Worm (Caenorhabditis elegans): ENCODE results near the gene eif-3.B.

The eif-3.B gene

ce11 chrII:14794935-14795454 lies at the start of gene eif-3.B (continued):
- peak; percentile 75 for TF ChIP-seq lir-1 (GFP tag; conservative IDR thresholded peaks at IDR 0.05)
- no peak for TF ChIP-seq nfya-2 (GFP tag; IDR thresholded peaks at IDR 0.05)
- TF ChIP-seq F33H1.4 (GFP tag; IDR thresholded peaks at IDR 0.05) = peak; percentile 65
- TF ChIP-seq pbrm-1 (GFP tag; IDR thresholded peaks at IDR 0.05) = peak; percentile 80
- TF ChIP-seq mcd-1 (GFP tag; IDR thresholded peaks at IDR 0.05) = peak; percentile 86
- TF ChIP-seq ztf-22 (GFP tag; optimal IDR thresholded peaks at IDR 0.05) = no peak
- no peak for TF ChIP-seq F57C9.4 (tag; optimal IDR thresholded peaks at IDR 0.05)
- TF ChIP-seq B0019.2 (GFP tag; conservative IDR thresholded peaks at IDR 0.05) = no peak
- peak; percentile 95 for TF ChIP-seq attf-3 (GFP tag; conservative IDR thresholded peaks at IDR 0.05)
- peak; percentile 15 for TF ChIP-seq F22D6.2 (tag; optimal IDR thresholded peaks at IDR 0.05)
- TF ChIP-seq hlh-26 (GFP tag; conservative IDR thresholded peaks at IDR 0.05) = no peak
- no peak for TF ChIP-seq rpc-1 (optimal IDR thresholded peaks at IDR 0.05)
- no peak for TF ChIP-seq rpc-1 (tag; optimal IDR thresholded peaks at IDR 0.05)
- 0 out of 2 replicates have a peak, but pooled peaks have one; percentile 21 for TF ChIP-seq hmg-20 (GFP tag; IDR thresholded peaks at IDR 0.05)
- peak; percentile 44 for TF ChIP-seq ztf-18 (tag; optimal IDR thresholded peaks at IDR 0.05)
- no peak for TF ChIP-seq zim-3 (tag; optimal IDR thresholded peaks at IDR 0.05)
- no peak for TF ChIP-seq ceh-79 (tag; optimal IDR thresholded peaks at IDR 0.05)
- TF ChIP-seq akir-1 (GFP tag; optimal IDR thresholded peaks at IDR 0.05) = no peak
- 0 out of 2 replicates have a peak, but pooled peaks have one; percentile 5 for TF ChIP-seq ztf-25 (GFP tag; IDR thresholded peaks at IDR 0.05)
- TF ChIP-seq madf-8 (GFP tag; conservative IDR thresholded peaks at IDR 0.05) = peak; percentile 58
- no peak for TF ChIP-seq nhr-90 (tag; optimal IDR thresholded peaks at IDR 0.05)
- TF ChIP-seq mel-28 (tag; optimal IDR thresholded peaks at IDR 0.05; ENCODE audit: borderline replicate concordance) = no peak
- TF ChIP-seq B0261.1 (tag; optimal IDR thresholded peaks at IDR 0.05) = no peak
- TF ChIP-seq let-607 (tag; optimal IDR thresholded peaks at IDR 0.05) = peak in 1 of 2 experiments; percentile 86
- peak; percentile 70; the same call in 1 of the 2 replicates for TF ChIP-seq nfyb-1 (GFP tag; IDR thresholded peaks at IDR 0.05)
- peak; percentile 51 for TF ChIP-seq snpc-1.3 (tag; optimal IDR thresholded peaks at IDR 0.05; ENCODE audit: insufficient read depth)
- no peak for TF ChIP-seq hrde-1 (tag; optimal IDR thresholded peaks at IDR 0.05; ENCODE audit: borderline replicate concordance)
- no peak for TF ChIP-seq F57A8.1 (GFP tag; optimal IDR thresholded peaks at IDR 0.05)
- TF ChIP-seq mxl-1 (tag; optimal IDR thresholded peaks at IDR 0.05) = no peak
- peak; percentile 71 for TF ChIP-seq dpl-1 (GFP tag; optimal IDR thresholded peaks at IDR 0.05)
- no peak for TF ChIP-seq atf-7 (tag; optimal IDR thresholded peaks at IDR 0.05)

DNA sequence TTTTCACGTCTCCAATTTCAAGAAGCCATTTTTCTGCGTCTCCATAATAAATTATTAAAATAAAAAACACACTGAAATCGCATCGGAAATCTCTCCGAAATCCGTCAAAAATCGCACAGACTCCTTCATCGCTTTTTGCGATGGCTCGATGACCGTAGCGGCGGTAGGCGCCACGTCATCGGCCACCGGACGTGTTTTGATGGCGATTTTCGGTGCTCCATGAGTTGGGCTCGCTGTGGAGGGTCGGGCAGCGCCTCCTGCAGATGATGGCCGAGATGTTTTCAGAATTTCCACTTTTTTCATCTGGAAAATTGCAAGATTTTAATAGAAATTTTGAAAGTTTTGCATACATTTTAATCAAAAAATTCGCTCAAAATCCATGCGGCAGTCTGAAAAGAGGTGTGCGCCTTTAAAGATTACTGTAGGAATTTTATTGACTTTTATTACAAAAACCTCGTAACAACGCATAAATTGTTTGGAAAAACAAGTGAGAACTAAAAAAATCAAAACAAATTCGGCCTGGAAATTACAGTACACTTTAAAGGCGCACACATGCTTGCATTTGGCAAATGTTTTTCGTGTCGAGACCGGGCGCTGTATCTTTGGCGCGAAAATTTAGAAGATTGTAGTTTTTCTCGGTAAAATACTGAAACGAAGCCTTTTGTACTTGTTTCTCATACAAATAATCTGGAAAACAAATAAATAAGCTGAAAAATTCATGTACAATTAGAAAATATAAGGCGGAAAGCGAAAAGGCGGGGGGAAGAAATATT lies 42.8 kb upstream of the eif-3.B start, which contains the start of gene smg-9:
Gene smg-9, minus strand, starts transcription at position 663 of the 773 bp plus-strand sequence.
- TF ChIP-seq aptf-2 (GFP tag; conservative IDR thresholded peaks at IDR 0.05) (no peak), dpl-1 (GFP tag; optimal IDR thresholded peaks at IDR 0.05) (peak; percentile 7), madf-8 (GFP tag; conservative IDR thresholded peaks at IDR 0.05) (peak; percentile 43), lin-40 (tag; optimal IDR thresholded peaks at IDR 0.05) (no peak), F49E8.2 (tag; optimal IDR thresholded peaks at IDR 0.05; ENCODE audit: insufficient read depth) (peak; percentile 51), lsl-1 (GFP tag; optimal IDR thresholded peaks at IDR 0.05) (peak; percentile 81), hmg-1.2 (GFP tag; IDR thresholded peaks at IDR 0.05) (peak; percentile 13; the same call in 1 of the 2 replicates), ceh-58 (GFP tag; IDR thresholded peaks at IDR 0.05) (no peak), ztf-18 (tag; optimal IDR thresholded peaks at IDR 0.05) (no peak), D2030.7 (GFP tag; IDR thresholded peaks at IDR 0.05) (0 out of 2 replicates have a peak, but pooled peaks have one; percentile 32), lin-35 (GFP tag; optimal IDR thresholded peaks at IDR 0.05) (peak in 1 of 3 experiments; percentile 26), madf-6 (GFP tag; IDR thresholded peaks at IDR 0.05) (peak; percentile 79), Y53G8AR.9 (GFP tag; conservative IDR thresholded peaks at IDR 0.05) (peak; percentile 67), cebp-1 (GFP tag; IDR thresholded peaks at IDR 0.05) (no peak), cebp-1 (tag; optimal IDR thresholded peaks at IDR 0.05) (no peak), sdz-38 (tag; optimal IDR thresholded peaks at IDR 0.05) (no peak), xnd-1 (tag; optimal IDR thresholded peaks at IDR 0.05) (peak; percentile 71), snpc-1.3 (tag; optimal IDR thresholded peaks at IDR 0.05; ENCODE audit: insufficient read depth) (peak; percentile 13), B0336.3 (GFP tag; IDR thresholded peaks at IDR 0.05) (no peak)

Data from whole organism, young adult.